Worm (Caenorhabditis elegans) whole organism, L2 larva: ENCODE measurements around the gene clec-34.

Source experiments
- F13H6.1 ChIP-seq: sonication (generic microtip); optimal IDR thresholded peaks from 2 replicates; lab custom pipeline; 2016; ENCODE audit warnings: missing genetic modification characterization, missing compliant biosample characterization
- R02D3.7 ChIP-seq: fragments of 150-350 bp; optimal IDR thresholded peaks from 2 replicates; lab custom pipeline; 2014; ENCODE audit warnings: missing biosample characterization, missing genetic modification characterization
- Y55F3AM.14 ChIP-seq: fragments of 200-800 bp; sonication (Bioruptor generic); optimal IDR thresholded peaks from 2 replicates; lab custom pipeline; 2018; ENCODE audit warnings: mild to moderate bottlenecking, missing genetic modification characterization, missing compliant biosample characterization
- ZK546.5 ChIP-seq: sonication (generic microtip); optimal IDR thresholded peaks from 2 replicates; lab custom pipeline; 2017; ENCODE audit warnings: missing biosample characterization, missing genetic modification characterization
- alr-1 ChIP-seq: fragments of 150-350 bp; optimal IDR thresholded peaks from 2 replicates; lab custom pipeline; 2014; ENCODE audit warnings: missing biosample characterization, missing genetic modification characterization
- aly-2 ChIP-seq: fragments of 150-350 bp; optimal IDR thresholded peaks from 2 replicates; lab custom pipeline; 2014; ENCODE audit warnings: missing biosample characterization, missing genetic modification characterization
- ama-1 ChIP-seq: fragments of 150-350 bp; optimal IDR thresholded peaks from 2 replicates; lab custom pipeline; 2018; ENCODE audit warnings: inconsistent platforms
- blmp-1 ChIP-seq: sonication (generic microtip); optimal IDR thresholded peaks from 2 replicates; lab custom pipeline; 2017; ENCODE audit warnings: missing genetic modification characterization, mild to moderate bottlenecking, missing compliant biosample characterization, antibody characterized with exemption, moderate library complexity; ENCODE audit not compliant: insufficient read depth
- ceh-16 ChIP-seq: fragments of 150-350 bp; optimal IDR thresholded peaks from 2 replicates; lab custom pipeline; 2014; ENCODE audit warnings: missing biosample characterization, missing genetic modification characterization
- ceh-82 ChIP-seq: fragments of 150-350 bp; optimal IDR thresholded peaks from 2 replicates; lab custom pipeline; 2014; ENCODE audit warnings: missing biosample characterization, missing genetic modification characterization
- crh-2 ChIP-seq: sonication (generic microtip); optimal IDR thresholded peaks from 2 replicates; lab custom pipeline; 2017; ENCODE audit warnings: missing biosample characterization, missing genetic modification characterization
- dmd-4 ChIP-seq: sonication (generic microtip); optimal IDR thresholded peaks from 2 replicates; lab custom pipeline; 2017; ENCODE audit warnings: missing biosample characterization, missing genetic modification characterization
- egl-27 ChIP-seq: sonication (generic microtip); optimal IDR thresholded peaks from 3 replicates; lab custom pipeline; 2017; ENCODE audit warnings: missing biosample characterization, missing genetic modification reagents, missing genetic modification characterization
- elt-1 ChIP-seq: fragments of 150-350 bp; optimal IDR thresholded peaks from 2 replicates; lab custom pipeline; 2014; ENCODE audit warnings: missing biosample characterization, missing genetic modification characterization
- elt-3 ChIP-seq: sonication (generic microtip); optimal IDR thresholded peaks from 2 replicates; lab custom pipeline; 2017; ENCODE audit warnings: missing biosample characterization, missing genetic modification characterization
- fos-1 ChIP-seq: fragments of 150-350 bp; optimal IDR thresholded peaks from 2 replicates; lab custom pipeline; 2014; ENCODE audit warnings: missing biosample characterization, missing genetic modification characterization
- gmeb-1 ChIP-seq: fragments of 150-350 bp; optimal IDR thresholded peaks from 2 replicates; lab custom pipeline; 2014; ENCODE audit warnings: missing biosample characterization, missing genetic modification characterization
- lin-11 ChIP-seq: fragments of 150-350 bp; sonication (generic microtip); optimal IDR thresholded peaks from 2 replicates; lab custom pipeline; 2014; ENCODE audit warnings: missing biosample characterization, missing genetic modification characterization, inconsistent platforms, mixed read lengths
- lin-13 ChIP-seq: fragments of 150-350 bp; optimal IDR thresholded peaks from 2 replicates; lab custom pipeline; 2014; ENCODE audit warnings: missing biosample characterization, missing genetic modification reagents, missing genetic modification characterization
- lin-39 ChIP-seq: fragments of 150-350 bp; optimal IDR thresholded peaks from 2 replicates; lab custom pipeline; 2014; ENCODE audit warnings: missing biosample characterization, missing genetic modification reagents, missing genetic modification characterization
- mab-5 ChIP-seq: fragments of 150-350 bp; optimal IDR thresholded peaks from 2 replicates; lab custom pipeline; 2014; ENCODE audit warnings: missing biosample characterization, missing genetic modification characterization
- mbf-1 ChIP-seq: sonication (generic microtip); optimal IDR thresholded peaks from 2 replicates; lab custom pipeline; 2017; ENCODE audit warnings: missing biosample characterization, missing genetic modification characterization
- mdl-1 ChIP-seq, 2 experiments: fragments of 150-350 bp in 1 of 2; sonication (generic microtip) in 1 of 2; optimal IDR thresholded peaks; 2 replicates each; lab custom pipeline; 2017; ENCODE audit warnings: missing biosample characterization in 2 of 2, missing genetic modification characterization in 2 of 2
- nhr-10 ChIP-seq: sonication (generic microtip); optimal IDR thresholded peaks from 2 replicates; lab custom pipeline; 2017; ENCODE audit warnings: missing biosample characterization, missing genetic modification characterization
- nhr-11 ChIP-seq: fragments of 150-350 bp; optimal IDR thresholded peaks from 2 replicates; lab custom pipeline; 2014; ENCODE audit warnings: missing biosample characterization, missing genetic modification characterization
- nhr-12 ChIP-seq: fragments of 150-350 bp; optimal IDR thresholded peaks from 2 replicates; lab custom pipeline; 2014; ENCODE audit warnings: missing biosample characterization, missing genetic modification characterization
- nhr-129 ChIP-seq: fragments of 150-350 bp; optimal IDR thresholded peaks from 2 replicates; lab custom pipeline; 2014; ENCODE audit warnings: missing biosample characterization, missing genetic modification characterization
- nhr-21 ChIP-seq: fragments of 150-350 bp; optimal IDR thresholded peaks from 2 replicates; lab custom pipeline; 2014; ENCODE audit warnings: missing biosample characterization, missing genetic modification characterization
- nhr-23 ChIP-seq: fragments of 150-350 bp; optimal IDR thresholded peaks from 2 replicates; lab custom pipeline; 2014; ENCODE audit warnings: missing biosample characterization, missing genetic modification reagents, missing genetic modification characterization
- nhr-25 ChIP-seq: fragments of 150-350 bp; sonication (generic microtip); optimal IDR thresholded peaks from 3 replicates; lab custom pipeline; 2014; ENCODE audit warnings: missing biosample characterization, missing genetic modification characterization
- nhr-77 ChIP-seq: fragments of 150-350 bp; optimal IDR thresholded peaks from 2 replicates; lab custom pipeline; 2014; ENCODE audit warnings: missing biosample characterization, missing genetic modification characterization
- sem-4 ChIP-seq: fragments of 150-350 bp; optimal IDR thresholded peaks from 2 replicates; lab custom pipeline; 2014; ENCODE audit warnings: missing biosample characterization, missing genetic modification reagents, missing genetic modification characterization
- sma-9 ChIP-seq, 2 experiments: fragments of 150-350 bp in 1 of 2; sonication (generic microtip) in 1 of 2; optimal IDR thresholded peaks; 2 replicates each; lab custom pipeline; 2014 to 2016; ENCODE audit warnings: missing genetic modification characterization in 2 of 2, mild to moderate bottlenecking in 1 of 2, missing biosample characterization in 1 of 2, missing compliant biosample characterization in 1 of 2, missing genetic modification reagents in 1 of 2, moderate library complexity in 1 of 2
- snpc-4 ChIP-seq: fragments of 150-350 bp; optimal IDR thresholded peaks from 2 replicates; lab custom pipeline; 2014; ENCODE audit warnings: missing biosample characterization, missing genetic modification characterization
- unc-55 ChIP-seq: fragments of 150-350 bp; sonication (generic microtip); optimal IDR thresholded peaks from 3 replicates; lab custom pipeline; 2014; ENCODE audit warnings: missing biosample characterization, missing genetic modification reagents, missing genetic modification characterization
- zag-1 ChIP-seq: fragments of 150-350 bp; optimal IDR thresholded peaks from 2 replicates; lab custom pipeline; 2014; ENCODE audit warnings: missing biosample characterization, missing genetic modification characterization
- ztf-1 ChIP-seq: fragments of 200-800 bp; sonication (Bioruptor generic); conservative IDR thresholded peaks from 2 replicates; pipeline ENCODE4 v1.3.6; 2022; ENCODE audit warnings: missing genetic modification characterization, missing compliant biosample characterization
- ztf-11 ChIP-seq: sonication (generic microtip); optimal IDR thresholded peaks from 2 replicates; lab custom pipeline; 2017; ENCODE audit warnings: missing biosample characterization, missing genetic modification characterization
- ztf-4 ChIP-seq: fragments of 150-350 bp; optimal IDR thresholded peaks from 2 replicates; lab custom pipeline; 2014; ENCODE audit warnings: missing biosample characterization, missing genetic modification characterization

Gene clec-34

DNA sequence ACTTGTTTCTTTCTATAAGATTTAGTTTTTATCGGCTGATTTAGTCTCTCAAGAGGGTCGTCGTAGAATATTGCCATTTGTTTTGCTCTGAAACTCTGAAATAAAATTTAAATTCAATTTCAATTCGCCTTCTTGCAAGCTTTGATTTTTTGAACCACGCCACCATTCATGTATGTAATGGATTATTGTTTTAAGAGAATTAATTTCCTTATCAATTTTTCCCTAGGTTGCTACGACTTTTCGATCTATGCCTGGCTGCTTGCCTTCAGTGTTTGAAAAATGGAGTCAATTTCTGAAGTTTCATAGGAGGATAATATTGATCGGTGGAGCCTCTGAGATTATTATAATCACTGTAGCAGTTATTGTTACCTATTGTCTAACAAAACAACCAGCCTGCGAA is at the start of gene clec-34, which contains the start of gene clec-38:
Gene clec-34, plus strand, starts transcription at position 248 of the 400 bp plus-strand sequence.
Gene clec-38, minus strand, starts transcription at position 101 of the 400 bp plus-strand sequence.
- TF ChIP-seq gmeb-1, result no peak
- TF ChIP-seq ztf-1 (GFP tag; lab: Robert Waterston, UW), result no peak
- no peak for TF ChIP-seq nhr-129 (tag; lab: Kevin White, UChicago)
- no peak for TF ChIP-seq mdl-1 (tag; optimal IDR thresholded peaks at IDR 0.05; lab: Kevin White, UChicago)
- TF ChIP-seq lin-39 (tag; lab: Kevin White, UChicago), result no peak
- TF ChIP-seq alr-1 (tag; lab: Kevin White, UChicago), result no peak
- no peak for TF ChIP-seq aly-2
- TF ChIP-seq dmd-4 (tag; lab: Kevin White, UChicago), result no peak
- TF ChIP-seq egl-27, result no peak
- no peak for TF ChIP-seq blmp-1
- TF ChIP-seq lin-13 (GFP tag; lab: Kevin White, UChicago), result no peak
- TF ChIP-seq sem-4 (tag; lab: Kevin White, UChicago), result no peak
- no peak for TF ChIP-seq F13H6.1 (tag; lab: Kevin White, UChicago)
- TF ChIP-seq nhr-25, result no peak
- TF ChIP-seq zag-1, result no peak
- no peak for TF ChIP-seq ceh-82 (tag; lab: Kevin White, UChicago)
- TF ChIP-seq mbf-1, result no peak
- TF ChIP-seq, all 48 proteins: peak for 0

DNA sequence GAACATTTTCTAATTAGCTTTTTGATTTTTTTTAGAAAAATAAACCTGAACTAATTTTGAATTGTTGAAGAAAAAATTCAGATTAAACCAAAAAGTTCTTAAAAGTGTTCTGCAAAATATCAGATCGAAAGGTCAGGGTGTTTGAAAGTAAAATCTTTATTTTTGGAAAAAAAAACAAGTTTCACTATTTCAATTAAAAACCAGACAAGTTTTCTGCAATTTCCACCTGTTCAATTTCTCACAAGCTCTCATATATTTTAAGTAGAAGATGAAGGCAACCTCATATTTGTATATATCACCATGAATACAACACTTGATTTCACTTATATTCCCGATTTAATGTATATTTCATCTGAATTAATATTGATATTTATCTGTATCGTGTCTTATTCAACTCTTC is 48.3 kb upstream of the clec-34 start, which contains the start of gene srz-102:
Gene srz-102, plus strand, starts transcription at position 301 of the 400 bp plus-strand sequence.
- TF ChIP-seq mab-5 (tag; lab: Kevin White, UChicago) (no peak), nhr-10 (tag; lab: Kevin White, UChicago) (no peak), alr-1 (tag; lab: Kevin White, UChicago) (no peak), egl-27 (no peak), Y55F3AM.14 (GFP tag; lab: Kevin White, UChicago) (no peak), ztf-11 (no peak), snpc-4 (tag; lab: Kevin White, UChicago) (no peak), elt-3 (no peak), lin-11 (no peak), sma-9 (GFP tag; optimal IDR thresholded peaks at IDR 0.05; lab: Kevin White, UChicago) (no peak), sma-9 (tag; optimal IDR thresholded peaks at IDR 0.05; lab: Kevin White, UChicago) (no peak), nhr-12 (tag; lab: Kevin White, UChicago) (no peak)

DNA sequence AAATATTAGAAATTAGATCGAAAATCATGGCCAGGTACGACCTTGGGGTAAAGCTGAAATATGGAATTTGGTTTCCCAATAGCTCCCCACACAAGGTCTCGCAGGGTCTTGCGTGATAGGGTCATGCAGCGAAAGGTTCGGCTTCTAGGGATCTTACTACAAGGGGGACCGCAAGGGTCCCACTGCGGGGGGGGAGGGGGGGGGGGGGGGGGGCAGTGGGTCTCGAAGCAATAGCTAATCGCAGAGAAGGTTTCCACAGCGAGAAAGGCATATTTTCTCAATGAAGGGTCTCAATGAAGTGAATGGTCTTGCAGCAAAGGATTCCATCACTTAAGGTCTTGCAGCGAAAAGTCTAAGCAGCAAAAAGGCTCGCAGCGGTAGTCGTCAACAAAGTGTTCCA is 42.6 kb upstream of the clec-34 start:
- TF ChIP-seq elt-1 (tag; lab: Kevin White, UChicago) (no peak), nhr-11 (no peak), fos-1 (tag; lab: Kevin White, UChicago) (no peak), crh-2 (tag; lab: Kevin White, UChicago) (no peak), mbf-1 (no peak), nhr-21 (no peak), unc-55 (GFP tag; lab: Kevin White, UChicago) (no peak), F13H6.1 (tag; lab: Kevin White, UChicago) (no peak), aly-2 (no peak), ztf-4 (tag; lab: Kevin White, UChicago) (no peak), nhr-23 (tag; lab: Kevin White, UChicago) (no peak)

DNA sequence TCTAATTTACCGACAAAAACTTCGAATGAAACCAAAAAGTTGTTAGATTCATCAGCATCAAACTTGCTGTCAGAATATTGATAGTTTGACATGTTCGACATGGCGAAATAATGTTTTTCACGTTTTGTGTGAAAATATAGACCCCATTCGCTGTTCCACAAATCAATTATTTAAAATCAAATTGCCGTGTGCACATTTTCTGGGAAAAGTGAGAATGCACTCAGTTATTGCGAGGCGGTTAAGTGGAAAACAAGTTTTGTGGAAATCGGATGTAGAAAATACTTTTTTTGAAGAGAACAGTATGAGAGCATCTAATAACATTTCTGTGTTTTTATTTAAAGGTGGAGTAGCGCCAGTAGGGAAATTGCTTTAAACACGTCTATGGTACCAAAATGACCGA is 41.8 kb upstream of the clec-34 start, which contains the start of gene srw-42:
Gene srw-42, minus strand, starts transcription at position 101 of the 400 bp plus-strand sequence.
- no peak for TF ChIP-seq egl-27
- TF ChIP-seq nhr-77 (tag; lab: Kevin White, UChicago), result no peak
- TF ChIP-seq ZK546.5, result no peak
- TF ChIP-seq mbf-1, result no peak
- no peak for TF ChIP-seq ama-1 (lab: Kevin White, UChicago)
- TF ChIP-seq F13H6.1 (tag; lab: Kevin White, UChicago), result no peak
- TF ChIP-seq lin-11, result no peak
- TF ChIP-seq elt-1 (tag; lab: Kevin White, UChicago), result no peak
- no peak for TF ChIP-seq R02D3.7 (tag; lab: Kevin White, UChicago)
- no peak for TF ChIP-seq ceh-82 (tag; lab: Kevin White, UChicago)
- no peak for TF ChIP-seq blmp-1
- no peak for TF ChIP-seq ceh-16 (tag; lab: Kevin White, UChicago)
